Worm (Caenorhabditis elegans) whole organism, young adult: ENCODE results near the gene ngn-1.
A peak's percentile ranks its signal among the peaks of the same experiment; 100 is the strongest.

ENCODE experiments used
- B0261.1 ChIP-seq: sonication (generic microtip); optimal IDR thresholded peaks from 2 replicates; lab custom pipeline; 2016; ENCODE audit warnings: mild to moderate bottlenecking, missing genetic modification characterization, moderate library complexity, missing compliant biosample characterization
- F10E7.11 ChIP-seq: sonication (generic microtip); optimal IDR thresholded peaks from 2 replicates; lab custom pipeline; 2017; ENCODE audit warnings: mild to moderate bottlenecking, missing genetic modification characterization, moderate library complexity, missing compliant biosample characterization
- F22D6.2 ChIP-seq: sonication (generic microtip); optimal IDR thresholded peaks from 2 replicates; lab custom pipeline; 2016; ENCODE audit warnings: mild to moderate bottlenecking, missing genetic modification characterization, missing compliant biosample characterization
- F33H1.4 ChIP-seq: fragments of 200-800 bp; sonication (Bioruptor generic); IDR thresholded peaks from 2 replicates; pipeline ENCODE4 v1.3.6; 2022; ENCODE audit warnings: missing genetic modification reagents, missing genetic modification characterization, missing compliant biosample characterization
- F37B4.10 ChIP-seq: fragments of 200-800 bp; sonication (Bioruptor generic); IDR thresholded peaks from 2 replicates; pipeline ENCODE4 v1.3.6; 2022; ENCODE audit warnings: missing genetic modification characterization, missing compliant biosample characterization
- F52B5.7 ChIP-seq: sonication (generic microtip); optimal IDR thresholded peaks from 2 replicates; lab custom pipeline; 2016; ENCODE audit warnings: mild to moderate bottlenecking, missing genetic modification characterization, missing compliant biosample characterization
- F57C9.4 ChIP-seq: sonication (generic microtip); optimal IDR thresholded peaks from 2 replicates; lab custom pipeline; 2017; ENCODE audit warnings: mild to moderate bottlenecking, missing genetic modification characterization, missing compliant biosample characterization
- K11D2.4 ChIP-seq: fragments of 200-800 bp; sonication (Bioruptor generic); IDR thresholded peaks from 2 replicates; pipeline ENCODE4 v1.3.6; 2022; ENCODE audit warnings: missing genetic modification reagents, missing genetic modification characterization, missing compliant biosample characterization
- T07F8.4 ChIP-seq: sonication (generic microtip); optimal IDR thresholded peaks from 2 replicates; lab custom pipeline; 2016; ENCODE audit warnings: mild to moderate bottlenecking, missing genetic modification characterization, moderate library complexity, missing compliant biosample characterization
- Y67H2A.10 ChIP-seq: fragments of 200-800 bp; sonication (Bioruptor generic); conservative IDR thresholded peaks from 2 replicates; pipeline ENCODE4 v1.3.6; 2022; ENCODE audit warnings: missing genetic modification reagents, missing genetic modification characterization, missing compliant biosample characterization
- ZK185.1 ChIP-seq: sonication (generic microtip); optimal IDR thresholded peaks from 2 replicates; lab custom pipeline; 2016; ENCODE audit warnings: mild to moderate bottlenecking, missing genetic modification characterization, missing compliant biosample characterization; ENCODE audit not compliant: poor library complexity, severe bottlenecking
- aptf-2 ChIP-seq: fragments of 200-800 bp; sonication (Bioruptor generic); conservative IDR thresholded peaks from 2 replicates; pipeline ENCODE4 v1.3.6; 2022; ENCODE audit warnings: missing genetic modification reagents, missing genetic modification characterization, missing compliant biosample characterization
- atf-7 ChIP-seq: sonication (generic microtip); optimal IDR thresholded peaks from 2 replicates; lab custom pipeline; 2017; ENCODE audit warnings: mild to moderate bottlenecking, missing genetic modification characterization, missing compliant biosample characterization
- athp-1 ChIP-seq: sonication (generic microtip); optimal IDR thresholded peaks from 2 replicates; lab custom pipeline; 2017; ENCODE audit warnings: mild to moderate bottlenecking, missing genetic modification characterization, missing compliant biosample characterization
- bed-2 ChIP-seq: fragments of 200-800 bp; sonication (Bioruptor generic); IDR thresholded peaks from 2 replicates; pipeline ENCODE4 v1.3.6; 2022; ENCODE audit warnings: missing genetic modification reagents, missing genetic modification characterization, missing compliant biosample characterization
- ccch-3 ChIP-seq: fragments of 200-800 bp; sonication (Bioruptor generic); optimal IDR thresholded peaks from 2 replicates; lab custom pipeline; 2018; ENCODE audit warnings: mild to moderate bottlenecking, missing genetic modification characterization, missing compliant biosample characterization
- cebp-2 ChIP-seq: fragments of 200-800 bp; sonication (Bioruptor generic); IDR thresholded peaks from 2 replicates; pipeline ENCODE4 v1.3.6; 2022; ENCODE audit warnings: missing genetic modification characterization, missing compliant biosample characterization
- ceh-100 ChIP-seq: fragments of 200-800 bp; sonication (Bioruptor generic); IDR thresholded peaks from 2 replicates; pipeline ENCODE4 v1.3.6; 2022; ENCODE audit warnings: missing genetic modification reagents, missing genetic modification characterization, missing compliant biosample characterization
- ceh-40 ChIP-seq: fragments of 200-800 bp; sonication (Bioruptor generic); IDR thresholded peaks from 2 replicates; pipeline ENCODE4 v1.3.6; 2022; ENCODE audit warnings: missing genetic modification characterization, missing compliant biosample characterization
- chd-7 ChIP-seq: sonication (generic microtip); optimal IDR thresholded peaks from 2 replicates; lab custom pipeline; 2016; ENCODE audit warnings: mild to moderate bottlenecking, missing genetic modification characterization, moderate library complexity, missing compliant biosample characterization
- die-1 ChIP-seq: sonication (generic microtip); optimal IDR thresholded peaks from 2 replicates; lab custom pipeline; 2016; ENCODE audit warnings: missing genotype, mild to moderate bottlenecking, missing genetic modification characterization, missing compliant biosample characterization
- dpff-1 ChIP-seq: sonication (generic microtip); optimal IDR thresholded peaks from 2 replicates; lab custom pipeline; 2017; ENCODE audit warnings: mild to moderate bottlenecking, missing genetic modification characterization, missing compliant biosample characterization
- dpl-1 ChIP-seq: fragments of 150-350 bp; optimal IDR thresholded peaks from 2 replicates; lab custom pipeline; 2014; ENCODE audit warnings: missing biosample characterization, missing genetic modification reagents, missing genetic modification characterization
- egl-18 ChIP-seq: fragments of 200-800 bp; sonication (Bioruptor generic); IDR thresholded peaks from 2 replicates; pipeline ENCODE4 v1.3.6; 2022; ENCODE audit warnings: missing genetic modification reagents, missing genetic modification characterization, missing compliant biosample characterization
- ets-4 ChIP-seq: fragments of 200-800 bp; sonication (Bioruptor generic); optimal IDR thresholded peaks from 2 replicates; lab custom pipeline; 2018; ENCODE audit warnings: mild to moderate bottlenecking, missing genetic modification characterization, missing compliant biosample characterization
- fkh-3 ChIP-seq: sonication (generic microtip); optimal IDR thresholded peaks from 2 replicates; lab custom pipeline; 2016; ENCODE audit warnings: mild to moderate bottlenecking, missing genetic modification characterization, missing compliant biosample characterization
- hmg-20 ChIP-seq: fragments of 200-800 bp; sonication (Bioruptor generic); IDR thresholded peaks from 2 replicates; pipeline ENCODE4 v1.3.6; 2022; ENCODE audit warnings: missing genetic modification reagents, missing genetic modification characterization, missing compliant biosample characterization
- hrde-1 ChIP-seq: sonication (generic microtip); optimal IDR thresholded peaks from 2 replicates; lab custom pipeline; 2016; ENCODE audit warnings: missing genetic modification characterization, mild to moderate bottlenecking, missing compliant biosample characterization, moderate library complexity, missing genotype, missing genetic modification reagents, borderline replicate concordance
- hsf-1 ChIP-seq: fragments of 200-800 bp; sonication (Bioruptor generic); IDR thresholded peaks from 2 replicates; pipeline ENCODE4 v1.3.6; 2022; ENCODE audit warnings: missing genetic modification reagents, missing genetic modification characterization, missing compliant biosample characterization
- lag-1 ChIP-seq: fragments of 200-800 bp; sonication (Bioruptor generic); IDR thresholded peaks from 2 replicates; pipeline ENCODE4 v1.3.6; 2022; ENCODE audit warnings: missing genetic modification reagents, missing genetic modification characterization, missing compliant biosample characterization
- let-526 ChIP-seq: fragments of 200-800 bp; sonication (Bioruptor generic); IDR thresholded peaks from 2 replicates; pipeline ENCODE4 v1.3.6; 2022; ENCODE audit warnings: missing genetic modification reagents, missing genetic modification characterization, missing compliant biosample characterization
- let-607 ChIP-seq, 2 experiments: fragments of 200-800 bp in 1 of 2; sonication (Bioruptor generic) in 1 of 2; sonication (generic microtip) in 1 of 2; optimal IDR thresholded peaks; 2 replicates each; lab custom pipeline; 2016 to 2018; ENCODE audit warnings: mild to moderate bottlenecking in 2 of 2, missing compliant biosample characterization in 2 of 2, missing genetic modification characterization in 2 of 2, moderate library complexity in 2 of 2, missing genotype in 1 of 2
- madf-3 ChIP-seq: fragments of 200-800 bp; sonication (Bioruptor generic); IDR thresholded peaks from 2 replicates; pipeline ENCODE4 v1.3.6; 2022; ENCODE audit warnings: missing genetic modification reagents, missing genetic modification characterization, missing compliant biosample characterization
- madf-8 ChIP-seq: fragments of 200-800 bp; sonication (Bioruptor generic); conservative IDR thresholded peaks from 2 replicates; pipeline ENCODE4 v1.3.6; 2022; ENCODE audit warnings: missing genetic modification reagents, missing genetic modification characterization, missing compliant biosample characterization
- nhr-179 ChIP-seq: sonication (generic microtip); optimal IDR thresholded peaks from 2 replicates; lab custom pipeline; 2016; ENCODE audit warnings: mild to moderate bottlenecking, missing genetic modification characterization, missing compliant biosample characterization
- nhr-27 ChIP-seq: fragments of 200-800 bp; sonication (Bioruptor generic); optimal IDR thresholded peaks from 2 replicates; lab custom pipeline; 2018; ENCODE audit warnings: mild to moderate bottlenecking, missing genetic modification characterization, moderate library complexity, missing compliant biosample characterization
- nhr-80 ChIP-seq: sonication (generic microtip); optimal IDR thresholded peaks from 2 replicates; lab custom pipeline; 2016; ENCODE audit warnings: missing genetic modification characterization, missing compliant biosample characterization
- pha-4 ChIP-seq: fragments of 150-350 bp; sonication (generic microtip); optimal IDR thresholded peaks from 2 replicates; lab custom pipeline; 2014; ENCODE audit warnings: missing biosample characterization, missing genetic modification reagents, missing genetic modification characterization
- repo-1 ChIP-seq: sonication (generic microtip); optimal IDR thresholded peaks from 2 replicates; lab custom pipeline; 2017; ENCODE audit warnings: mild to moderate bottlenecking, missing genetic modification characterization, missing compliant biosample characterization
- rpc-1 ChIP-seq, 2 experiments: fragments of 150-350 bp in 1 of 2; sonication (generic microtip) in 1 of 2; optimal IDR thresholded peaks; 2 replicates each; lab custom pipeline; 2014 to 2018; ENCODE audit warnings: missing biosample characterization in 1 of 2, missing genetic modification characterization in 1 of 2, missing genetic modification reagents in 1 of 2, missing genotype in 1 of 2
- snpc-1.3 ChIP-seq: sonication (generic microtip); optimal IDR thresholded peaks from 2 replicates; lab custom pipeline; 2017; ENCODE audit warnings: missing genetic modification characterization, mild to moderate bottlenecking, missing compliant biosample characterization, antibody characterized with exemption, moderate library complexity, missing genotype, missing genetic modification reagents; ENCODE audit not compliant: insufficient read depth
- snpc-3.4 ChIP-seq: sonication (generic microtip); optimal IDR thresholded peaks from 2 replicates; lab custom pipeline; 2017; ENCODE audit warnings: missing genetic modification characterization, mild to moderate bottlenecking, missing compliant biosample characterization, antibody characterized with exemption, moderate library complexity, missing genotype, missing genetic modification reagents
- sptf-2 ChIP-seq: fragments of 200-800 bp; sonication (Bioruptor generic); optimal IDR thresholded peaks from 2 replicates; lab custom pipeline; 2018; ENCODE audit warnings: mild to moderate bottlenecking, missing genetic modification characterization, missing compliant biosample characterization
- tbp1 ChIP-seq: fragments of 200-800 bp; sonication (Bioruptor generic); optimal IDR thresholded peaks from 2 replicates; lab custom pipeline; 2018; ENCODE audit warnings: mild to moderate bottlenecking, missing genetic modification characterization, missing compliant biosample characterization
- tlf-1 ChIP-seq: fragments of 200-800 bp; sonication (Bioruptor generic); optimal IDR thresholded peaks from 2 replicates; lab custom pipeline; 2018; ENCODE audit warnings: mild to moderate bottlenecking, missing genetic modification characterization, missing compliant biosample characterization
- unc-62 ChIP-seq: fragments of 150-350 bp; optimal IDR thresholded peaks from 2 replicates; lab custom pipeline; 2014; ENCODE audit warnings: missing biosample characterization, missing genetic modification reagents, missing genetic modification characterization
- zim-3 ChIP-seq: sonication (generic microtip); optimal IDR thresholded peaks from 2 replicates; lab custom pipeline; 2017; ENCODE audit warnings: mild to moderate bottlenecking, missing genetic modification characterization, moderate library complexity, missing compliant biosample characterization
- ztf-3 ChIP-seq: fragments of 200-800 bp; sonication (Bioruptor generic); optimal IDR thresholded peaks from 2 replicates; lab custom pipeline; 2018; ENCODE audit warnings: mild to moderate bottlenecking, missing genetic modification characterization, missing compliant biosample characterization
- ztf-6 ChIP-seq: fragments of 200-800 bp; sonication (Bioruptor generic); IDR thresholded peaks from 2 replicates; pipeline ENCODE4 v1.3.6; 2022; ENCODE audit warnings: missing genetic modification reagents, missing genetic modification characterization, missing compliant biosample characterization

Gene ngn-1

DNA sequence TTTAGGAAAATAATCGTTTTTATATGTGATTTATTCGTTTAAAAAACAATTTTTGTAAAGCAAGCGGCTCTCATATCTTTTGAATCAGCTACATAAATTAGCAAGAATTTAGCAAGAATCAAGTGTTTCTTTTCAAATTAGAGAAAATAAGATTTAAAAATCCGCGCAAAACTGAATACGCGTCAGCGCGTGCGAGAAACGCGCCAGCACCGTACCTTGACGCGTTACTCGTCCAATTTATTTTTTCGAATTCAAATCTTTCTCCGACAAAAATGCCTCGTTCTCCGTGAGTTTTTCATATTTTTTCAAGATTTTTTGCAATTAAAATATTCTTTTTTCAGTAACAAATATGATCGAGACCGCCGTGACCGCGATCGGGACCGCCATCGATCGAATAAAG lies 48.2 kb upstream of the ngn-1 start, which contains the start of gene Y94H6A.3 (continued):
- TF ChIP-seq ztf-6 (no peak), fkh-3 (no peak), let-607 (tag; optimal IDR thresholded peaks at IDR 0.05; lab: Kevin White, UChicago) (peak in 1 of 2 experiments; percentile 48), repo-1 (peak; percentile 61), ceh-40 (GFP tag; lab: Robert Waterston, UW) (no peak), chd-7 (tag; lab: Kevin White, UChicago) (no peak), die-1 (tag; lab: Kevin White, UChicago) (no peak), ceh-100 (GFP tag; lab: Robert Waterston, UW) (peak; percentile 64), snpc-3.4 (tag; lab: Kevin White, UChicago) (peak; percentile 31), snpc-1.3 (tag; lab: Kevin White, UChicago) (peak; percentile 26), B0261.1 (tag; lab: Kevin White, UChicago) (no peak), tlf-1 (peak; percentile 66), aptf-2 (GFP tag; lab: Robert Waterston, UW) (no peak), F37B4.10 (GFP tag; lab: Robert Waterston, UW) (no peak), F10E7.11 (tag; lab: Kevin White, UChicago) (no peak), bed-2 (GFP tag; lab: Robert Waterston, UW) (no peak), F33H1.4 (GFP tag; lab: Robert Waterston, UW) (peak; percentile 76), madf-8 (GFP tag; lab: Robert Waterston, UW) (peak; percentile 36; the same call in 1 of the 2 replicates), F22D6.2 (tag; lab: Kevin White, UChicago) (no peak), nhr-80 (tag; lab: Kevin White, UChicago) (no peak), dpff-1 (no peak), F52B5.7 (tag; lab: Kevin White, UChicago) (no peak), nhr-179 (tag; lab: Kevin White, UChicago) (no peak), zim-3 (tag; lab: Kevin White, UChicago) (no peak), T07F8.4 (tag; lab: Kevin White, UChicago) (no peak), egl-18 (GFP tag; lab: Robert Waterston, UW) (no peak), F57C9.4 (tag; lab: Kevin White, UChicago) (no peak), dpl-1 (GFP tag; lab: Kevin White, UChicago) (peak; percentile 88), unc-62 (GFP tag; lab: Kevin White, UChicago) (no peak), Y67H2A.10 (GFP tag; lab: Robert Waterston, UW) (no peak), sptf-2 (no peak), ztf-3 (GFP tag; lab: Kevin White, UChicago) (no peak), ZK185.1 (no peak), cebp-2 (GFP tag; lab: Robert Waterston, UW) (no peak), pha-4 (tag; lab: Kevin White, UChicago) (peak; percentile 39), nhr-27 (no peak), madf-3 (GFP tag; lab: Robert Waterston, UW) (peak; percentile 88), hmg-20 (peak; percentile 82), ets-4 (GFP tag; lab: Kevin White, UChicago) (no peak), tbp1 (GFP tag; lab: Kevin White, UChicago) (peak; percentile 59), hrde-1 (tag; lab: Kevin White, UChicago) (no peak), let-526 (GFP tag; lab: Robert Waterston, UW) (no peak), rpc-1 (optimal IDR thresholded peaks at IDR 0.05; lab: Kevin White, UChicago) (no peak), rpc-1 (tag; optimal IDR thresholded peaks at IDR 0.05; lab: Kevin White, UChicago) (no peak), K11D2.4 (GFP tag; lab: Robert Waterston, UW) (peak; percentile 86), ccch-3 (no peak), lag-1 (no peak), athp-1 (tag; lab: Kevin White, UChicago) (no peak), atf-7 (peak; percentile 17), hsf-1 (GFP tag; lab: Robert Waterston, UW) (peak; percentile 47; the same call in 1 of the 2 replicates)
